Worm (Caenorhabditis elegans) whole organism, mixed stage, embryonic: ENCODE measurements around the gene fbxa-184.

Source experiments
- mab-5 ChIP-seq: fragments of 150-350 bp; optimal IDR thresholded peaks from 2 replicates; lab custom pipeline; 2014; ENCODE audit warnings: missing biosample characterization, missing genetic modification characterization
- pha-4 ChIP-seq: fragments of 150-350 bp; optimal IDR thresholded peaks from 2 replicates; lab custom pipeline; 2018; ENCODE audit warnings: missing biosample characterization, missing genetic modification reagents, missing genetic modification characterization

DNA sequence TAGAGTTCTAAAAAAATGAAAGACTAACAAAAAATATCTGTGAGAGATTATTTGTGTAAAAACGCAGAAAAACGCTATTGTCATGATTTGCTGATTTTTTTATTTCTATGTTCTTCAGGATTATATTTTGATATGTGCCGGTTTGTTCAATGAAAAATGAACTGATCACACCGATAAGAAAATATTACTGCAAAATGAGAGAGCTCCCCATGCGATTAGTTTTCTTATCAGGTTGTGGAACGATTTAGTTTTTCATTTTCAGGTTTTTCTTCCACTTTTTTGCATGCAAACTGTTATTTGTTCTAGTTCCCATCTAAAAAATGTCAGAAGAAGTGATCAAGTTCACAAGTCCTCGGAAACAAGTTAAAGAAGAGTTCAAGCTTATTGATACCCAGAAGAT is 18.2 kb downstream of the fbxa-184 start, which contains the start of gene btb-9:
- no peak for TF ChIP-seq mab-5 (tag; lab: Kevin White, UChicago)
- no peak for TF ChIP-seq pha-4
